Worm (Caenorhabditis elegans) whole organism, L3 larva: ENCODE results near the gene twk-4.

Experiments used
- eor-1 ChIP-seq, 2 experiments: fragments of 150-350 bp; optimal IDR thresholded peaks; 2 replicates each; lab custom pipeline; 2014 to 2018; ENCODE audit warnings: missing biosample characterization in 2 of 2, missing genetic modification characterization in 2 of 2
- nhr-237 ChIP-seq: fragments of 150-350 bp; optimal IDR thresholded peaks from 2 replicates; lab custom pipeline; 2014; ENCODE audit warnings: missing biosample characterization, missing genetic modification characterization
- nhr-67 ChIP-seq: fragments of 150-350 bp; optimal IDR thresholded peaks from 2 replicates; lab custom pipeline; 2014; ENCODE audit warnings: missing biosample characterization, missing genetic modification characterization
- snpc-4 ChIP-seq: fragments of 150-350 bp; optimal IDR thresholded peaks from 2 replicates; lab custom pipeline; 2014; ENCODE audit warnings: missing biosample characterization, missing genetic modification characterization

DNA sequence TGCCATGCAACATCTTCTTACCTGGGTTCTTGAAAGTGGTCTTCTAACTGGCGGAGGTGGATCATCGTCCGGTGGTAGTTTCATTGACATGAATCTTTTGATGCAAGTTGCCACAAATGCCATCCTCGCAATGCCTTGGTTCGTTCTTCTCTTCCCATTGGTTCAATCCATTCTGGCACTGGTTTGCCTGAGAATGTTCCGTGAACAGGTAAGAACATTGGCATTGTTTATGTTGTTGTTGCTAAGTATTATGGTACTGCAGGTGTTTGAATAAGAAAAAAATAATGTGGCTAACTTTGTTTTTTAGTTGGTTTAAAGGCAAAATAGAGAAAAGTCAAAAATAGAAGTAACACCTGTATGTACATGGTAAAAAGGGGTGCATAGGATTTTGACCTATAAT is 50.3 kb downstream of the twk-4 start:
- TF ChIP-seq snpc-4 (no peak), eor-1 (tag; optimal IDR thresholded peaks at IDR 0.05; lab: Kevin White, UChicago) (no peak), nhr-67 (tag; lab: Kevin White, UChicago) (no peak), nhr-237 (no peak)
